Worm (Caenorhabditis elegans) whole organism, L4 larva: Measurements from ENCODE around the gene K10D6.3.

Experiments used
- ceh-82 ChIP-seq: sonication (generic microtip); optimal IDR thresholded peaks from 2 replicates; lab custom pipeline; 2017; ENCODE audit warnings: missing biosample characterization, missing genetic modification characterization
- dve-1 ChIP-seq: sonication (generic microtip); optimal IDR thresholded peaks from 2 replicates; lab custom pipeline; 2017; ENCODE audit warnings: antibody characterized with exemption, mild to moderate bottlenecking, missing genetic modification characterization, missing compliant biosample characterization; ENCODE audit not compliant: insufficient read depth
- lin-15B ChIP-seq: fragments of 150-350 bp; sonication (generic microtip); optimal IDR thresholded peaks from 3 replicates; lab custom pipeline; 2014; ENCODE audit warnings: missing biosample characterization, missing genetic modification characterization
- php-3 ChIP-seq: fragments of 200-800 bp; sonication (Bioruptor generic); IDR thresholded peaks from 2 replicates; pipeline ENCODE4 v1.3.6; 2022; ENCODE audit warnings: missing genetic modification reagents, missing genetic modification characterization, missing compliant biosample characterization
- rbr-2 ChIP-seq: sonication (generic microtip); optimal IDR thresholded peaks from 2 replicates; lab custom pipeline; 2016; ENCODE audit warnings: missing genotype, missing genetic modification characterization, missing compliant biosample characterization
- unc-39 ChIP-seq: sonication (generic microtip); optimal IDR thresholded peaks from 2 replicates; lab custom pipeline; 2017; ENCODE audit warnings: missing biosample characterization, missing genetic modification characterization

DNA sequence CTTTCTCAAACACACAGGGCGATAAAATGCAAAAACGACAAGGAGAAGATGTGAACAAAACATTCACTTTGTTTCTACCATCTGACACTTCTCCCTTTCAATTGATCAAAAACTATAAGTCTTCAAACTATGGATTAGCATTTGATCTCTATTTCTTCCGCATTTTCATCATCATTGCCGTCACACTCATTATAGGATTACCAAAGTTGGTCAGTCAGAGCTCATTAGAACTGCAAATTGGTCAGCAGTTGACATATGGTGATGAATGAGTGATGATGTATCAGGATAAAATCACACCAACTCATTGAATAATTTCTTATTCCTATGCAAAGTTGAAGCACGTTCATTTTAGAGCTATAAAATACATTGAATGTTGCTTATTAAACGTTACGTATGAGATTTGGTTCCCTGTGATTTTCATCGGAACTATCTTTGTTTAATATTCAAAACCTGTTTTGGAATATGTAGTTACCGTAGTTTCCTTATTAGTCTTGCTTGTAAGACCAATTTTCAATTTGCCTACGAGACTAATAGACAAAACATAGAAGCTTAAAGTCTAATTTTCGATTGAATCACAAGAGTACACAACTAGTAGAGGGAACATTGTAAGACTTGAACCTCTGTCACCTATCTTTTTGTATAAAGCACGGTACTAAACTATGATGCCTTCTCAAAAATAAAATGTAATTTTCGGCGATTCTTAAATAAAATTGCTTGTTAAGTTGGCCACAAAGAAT, 9.2 kb downstream of the K10D6.3 start:
- TF ChIP-seq rbr-2 (no peak), lin-15B (tag; lab: Kevin White, UChicago) (no peak), unc-39 (tag; lab: Kevin White, UChicago) (no peak), dve-1 (tag; lab: Kevin White, UChicago) (no peak), php-3 (no peak), ceh-82 (tag; lab: Kevin White, UChicago) (no peak)
